Worm (Caenorhabditis elegans) whole organism, young adult: ENCODE measurements around the gene bre-2.

Experiments
- B0019.2 ChIP-seq: fragments of 200-800 bp; sonication (Bioruptor generic); conservative IDR thresholded peaks from 2 replicates; pipeline ENCODE4 v1.3.6; 2022; ENCODE audit warnings: missing genetic modification reagents, missing genetic modification characterization, missing compliant biosample characterization
- B0336.3 ChIP-seq: fragments of 200-800 bp; sonication (Bioruptor generic); IDR thresholded peaks from 2 replicates; pipeline ENCODE4 v1.3.6; 2022; ENCODE audit warnings: missing genetic modification characterization, missing compliant biosample characterization
- C17E4.6 ChIP-seq: fragments of 200-800 bp; sonication (Bioruptor generic); IDR thresholded peaks from 2 replicates; pipeline ENCODE4 v1.3.6; 2022; ENCODE audit warnings: missing genetic modification reagents, missing genetic modification characterization, missing compliant biosample characterization
- D2030.7 ChIP-seq: fragments of 200-800 bp; sonication (Bioruptor generic); IDR thresholded peaks from 2 replicates; pipeline ENCODE4 v1.3.6; 2022; ENCODE audit warnings: missing genetic modification reagents, missing genetic modification characterization, missing compliant biosample characterization
- F22D6.2 ChIP-seq: sonication (generic microtip); optimal IDR thresholded peaks from 2 replicates; lab custom pipeline; 2016; ENCODE audit warnings: mild to moderate bottlenecking, missing genetic modification characterization, missing compliant biosample characterization
- F57A8.1 ChIP-seq: fragments of 200-800 bp; sonication (Bioruptor generic); optimal IDR thresholded peaks from 2 replicates; lab custom pipeline; 2018; ENCODE audit warnings: mild to moderate bottlenecking, missing genetic modification characterization, moderate library complexity, missing compliant biosample characterization
- T26A5.8 ChIP-seq: sonication (generic microtip); optimal IDR thresholded peaks from 2 replicates; lab custom pipeline; 2016; ENCODE audit warnings: missing genetic modification characterization, missing compliant biosample characterization
- Y53G8AR.9 ChIP-seq: fragments of 200-800 bp; sonication (Bioruptor generic); conservative IDR thresholded peaks from 2 replicates; pipeline ENCODE4 v1.3.6; 2022; ENCODE audit warnings: missing genetic modification reagents, missing genetic modification characterization, missing compliant biosample characterization
- atf-7 ChIP-seq: sonication (generic microtip); optimal IDR thresholded peaks from 2 replicates; lab custom pipeline; 2017; ENCODE audit warnings: mild to moderate bottlenecking, missing genetic modification characterization, missing compliant biosample characterization
- athp-1 ChIP-seq: sonication (generic microtip); optimal IDR thresholded peaks from 2 replicates; lab custom pipeline; 2017; ENCODE audit warnings: mild to moderate bottlenecking, missing genetic modification characterization, missing compliant biosample characterization
- attf-3 ChIP-seq: fragments of 200-800 bp; sonication (Bioruptor generic); conservative IDR thresholded peaks from 2 replicates; pipeline ENCODE4 v1.3.6; 2022; ENCODE audit warnings: missing genetic modification reagents, missing genetic modification characterization, missing compliant biosample characterization
- attf-5 ChIP-seq: fragments of 200-800 bp; sonication (Bioruptor generic); optimal IDR thresholded peaks from 2 replicates; lab custom pipeline; 2018; ENCODE audit warnings: mild to moderate bottlenecking, missing genetic modification characterization, missing compliant biosample characterization
- bed-1 ChIP-seq: fragments of 200-800 bp; sonication (Bioruptor generic); IDR thresholded peaks from 2 replicates; pipeline ENCODE4 v1.3.6; 2022; ENCODE audit warnings: missing genetic modification reagents, missing genetic modification characterization, missing compliant biosample characterization
- cebp-1 ChIP-seq, 2 experiments: fragments of 200-800 bp in 1 of 2; sonication (Bioruptor generic) in 1 of 2; sonication (generic microtip) in 1 of 2; IDR thresholded peaks in 1 of 2; optimal IDR thresholded peaks in 1 of 2; 2 replicates each; pipeline versions ENCODE4 v1.3.6 to Lab custom; 2017 to 2022; ENCODE audit warnings: missing compliant biosample characterization in 2 of 2, missing genetic modification characterization in 2 of 2, mild to moderate bottlenecking in 1 of 2, missing genetic modification reagents in 1 of 2, moderate library complexity in 1 of 2
- ceh-27 ChIP-seq: fragments of 200-800 bp; sonication (Bioruptor generic); optimal IDR thresholded peaks from 2 replicates; lab custom pipeline; 2018; ENCODE audit warnings: mild to moderate bottlenecking, missing genetic modification characterization, moderate library complexity, missing compliant biosample characterization
- ceh-40 ChIP-seq: fragments of 200-800 bp; sonication (Bioruptor generic); IDR thresholded peaks from 2 replicates; pipeline ENCODE4 v1.3.6; 2022; ENCODE audit warnings: missing genetic modification characterization, missing compliant biosample characterization
- ceh-58 ChIP-seq: fragments of 200-800 bp; sonication (Bioruptor generic); IDR thresholded peaks from 2 replicates; pipeline ENCODE4 v1.3.6; 2022; ENCODE audit warnings: missing genetic modification characterization, missing compliant biosample characterization
- ceh-91 ChIP-seq: fragments of 200-800 bp; sonication (Bioruptor generic); IDR thresholded peaks from 2 replicates; pipeline ENCODE4 v1.3.6; 2022; ENCODE audit warnings: missing genetic modification reagents, missing genetic modification characterization, missing compliant biosample characterization
- chd-7 ChIP-seq: sonication (generic microtip); optimal IDR thresholded peaks from 2 replicates; lab custom pipeline; 2016; ENCODE audit warnings: mild to moderate bottlenecking, missing genetic modification characterization, moderate library complexity, missing compliant biosample characterization
- egl-44 ChIP-seq: fragments of 200-800 bp; sonication (Bioruptor generic); IDR thresholded peaks from 2 replicates; pipeline ENCODE4 v1.3.6; 2022; ENCODE audit warnings: missing genetic modification reagents, missing genetic modification characterization, missing compliant biosample characterization
- egrh-3 ChIP-seq: fragments of 200-800 bp; sonication (Bioruptor generic); IDR thresholded peaks from 2 replicates; pipeline ENCODE4 v1.3.6; 2022; ENCODE audit warnings: missing genetic modification reagents, missing genetic modification characterization, missing compliant biosample characterization
- ekl-4 ChIP-seq: fragments of 200-800 bp; sonication (Bioruptor generic); IDR thresholded peaks from 2 replicates; pipeline ENCODE4 v1.3.6; 2022; ENCODE audit warnings: missing genetic modification reagents, missing genetic modification characterization, missing compliant biosample characterization
- hlh-12 ChIP-seq: sonication (generic microtip); optimal IDR thresholded peaks from 2 replicates; lab custom pipeline; 2016; ENCODE audit warnings: missing genetic modification characterization, missing compliant biosample characterization
- hmg-1.2 ChIP-seq: fragments of 200-800 bp; sonication (Bioruptor generic); IDR thresholded peaks from 2 replicates; pipeline ENCODE4 v1.3.6; 2022; ENCODE audit warnings: missing genetic modification reagents, missing genetic modification characterization, missing compliant biosample characterization
- hsf-1 ChIP-seq: fragments of 200-800 bp; sonication (Bioruptor generic); IDR thresholded peaks from 2 replicates; pipeline ENCODE4 v1.3.6; 2022; ENCODE audit warnings: missing genetic modification reagents, missing genetic modification characterization, missing compliant biosample characterization
- lin-26 ChIP-seq: fragments of 200-800 bp; sonication (Bioruptor generic); IDR thresholded peaks from 2 replicates; pipeline ENCODE4 v1.3.6; 2022; ENCODE audit warnings: missing genetic modification reagents, missing genetic modification characterization, missing compliant biosample characterization
- lin-35 ChIP-seq, 3 experiments: fragments of 150-350 bp in 2 of 3; sonication (generic microtip) in 1 of 3; optimal IDR thresholded peaks; 2 replicates each; lab custom pipeline; 2014 to 2018; ENCODE audit warnings: missing biosample characterization in 3 of 3, missing genetic modification characterization in 3 of 3, missing genetic modification reagents in 3 of 3
- lin-54 ChIP-seq: fragments of 200-800 bp; sonication (Bioruptor generic); optimal IDR thresholded peaks from 2 replicates; lab custom pipeline; 2018; ENCODE audit warnings: mild to moderate bottlenecking, missing genetic modification characterization, missing compliant biosample characterization
- lsy-27 ChIP-seq: sonication (generic microtip); optimal IDR thresholded peaks from 2 replicates; lab custom pipeline; 2017; ENCODE audit warnings: missing genetic modification characterization, mild to moderate bottlenecking, missing compliant biosample characterization, antibody characterized with exemption, missing genotype, borderline replicate concordance; ENCODE audit not compliant: insufficient read depth
- madf-3 ChIP-seq: fragments of 200-800 bp; sonication (Bioruptor generic); IDR thresholded peaks from 2 replicates; pipeline ENCODE4 v1.3.6; 2022; ENCODE audit warnings: missing genetic modification reagents, missing genetic modification characterization, missing compliant biosample characterization
- madf-6 ChIP-seq: fragments of 200-800 bp; sonication (Bioruptor generic); IDR thresholded peaks from 2 replicates; pipeline ENCODE4 v1.3.6; 2022; ENCODE audit warnings: missing genetic modification reagents, missing genetic modification characterization, missing compliant biosample characterization
- mel-28 ChIP-seq: sonication (generic microtip); optimal IDR thresholded peaks from 2 replicates; lab custom pipeline; 2016; ENCODE audit warnings: borderline replicate concordance, mild to moderate bottlenecking, missing genetic modification characterization, missing compliant biosample characterization
- mxl-1 ChIP-seq: sonication (generic microtip); optimal IDR thresholded peaks from 2 replicates; lab custom pipeline; 2016; ENCODE audit warnings: missing genetic modification characterization, missing compliant biosample characterization
- nfya-1 ChIP-seq: sonication (generic microtip); optimal IDR thresholded peaks from 2 replicates; lab custom pipeline; 2017; ENCODE audit warnings: antibody characterized with exemption, missing compliant biosample characterization, missing genetic modification characterization, borderline replicate concordance; ENCODE audit not compliant: insufficient read depth
- nhr-27 ChIP-seq: fragments of 200-800 bp; sonication (Bioruptor generic); optimal IDR thresholded peaks from 2 replicates; lab custom pipeline; 2018; ENCODE audit warnings: mild to moderate bottlenecking, missing genetic modification characterization, moderate library complexity, missing compliant biosample characterization
- pbrm-1 ChIP-seq: fragments of 200-800 bp; sonication (Bioruptor generic); IDR thresholded peaks from 2 replicates; pipeline ENCODE4 v1.3.6; 2022; ENCODE audit warnings: missing genetic modification reagents, missing genetic modification characterization, missing compliant biosample characterization
- rec-8 ChIP-seq, 2 experiments: sonication (generic microtip); optimal IDR thresholded peaks; 2 replicates each; lab custom pipeline; 2016; ENCODE audit warnings: mild to moderate bottlenecking in 2 of 2, missing genetic modification characterization in 2 of 2, missing genetic modification reagents in 2 of 2, missing genotype in 2 of 2, missing biosample characterization in 1 of 2, missing compliant biosample characterization in 1 of 2, moderate library complexity in 1 of 2
- sea-2 ChIP-seq: fragments of 200-800 bp; sonication (Bioruptor generic); IDR thresholded peaks from 2 replicates; pipeline ENCODE4 v1.3.6; 2022; ENCODE audit warnings: missing genetic modification characterization, missing compliant biosample characterization
- unc-62 ChIP-seq: fragments of 150-350 bp; optimal IDR thresholded peaks from 2 replicates; lab custom pipeline; 2014; ENCODE audit warnings: missing biosample characterization, missing genetic modification reagents, missing genetic modification characterization
- xnd-1 ChIP-seq: sonication (generic microtip); optimal IDR thresholded peaks from 2 replicates; lab custom pipeline; 2016; ENCODE audit warnings: missing genotype, missing genetic modification reagents, missing genetic modification characterization, missing compliant biosample characterization
- ztf-18 ChIP-seq: sonication (generic microtip); optimal IDR thresholded peaks from 2 replicates; lab custom pipeline; 2016; ENCODE audit warnings: missing genotype, mild to moderate bottlenecking, missing genetic modification characterization, missing compliant biosample characterization
- ztf-22 ChIP-seq: fragments of 200-800 bp; sonication (Bioruptor generic); optimal IDR thresholded peaks from 2 replicates; lab custom pipeline; 2018; ENCODE audit warnings: mild to moderate bottlenecking, missing genetic modification characterization, moderate library complexity, missing compliant biosample characterization
- ztf-28 ChIP-seq: fragments of 200-800 bp; sonication (Bioruptor generic); IDR thresholded peaks from 2 replicates; pipeline ENCODE4 v1.3.6; 2022; ENCODE audit warnings: missing genetic modification reagents, missing genetic modification characterization, missing compliant biosample characterization

Gene bre-2

DNA sequence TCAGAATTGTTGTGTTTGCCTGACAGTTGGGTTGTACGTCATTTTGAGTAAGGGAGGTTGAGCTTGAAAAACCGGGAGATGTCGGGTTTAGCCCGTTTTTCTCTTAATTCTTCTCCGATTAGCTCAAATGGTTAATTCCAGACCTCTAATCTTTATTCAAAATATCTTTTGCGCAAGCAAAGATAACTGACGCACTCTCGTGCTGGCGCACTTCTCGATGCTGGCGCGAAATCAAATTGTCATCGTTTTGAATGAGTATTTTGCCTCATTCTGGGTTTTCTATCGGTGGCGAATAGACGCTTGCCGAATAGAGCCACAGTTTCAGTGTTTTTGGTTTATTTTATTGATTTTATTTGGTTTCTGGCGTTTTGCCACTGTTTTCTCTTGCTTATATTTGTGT, 21.2 kb upstream of the bre-2 start (continued):
- TF ChIP-seq madf-3 (GFP tag; lab: Robert Waterston, UW) = no peak
- TF ChIP-seq F22D6.2 (tag; lab: Kevin White, UChicago) = no peak
- no peak for TF ChIP-seq lsy-27 (tag; lab: Kevin White, UChicago)
- no peak for TF ChIP-seq ekl-4
- TF ChIP-seq mel-28 = no peak
- no peak for TF ChIP-seq atf-7 (tag; lab: Kevin White, UChicago)
- peak; percentile 80 for TF ChIP-seq madf-6 (GFP tag; lab: Robert Waterston, UW)
- no peak for TF ChIP-seq hsf-1
- no peak for TF ChIP-seq ztf-22 (GFP tag; lab: Kevin White, UChicago)
- TF ChIP-seq ztf-28 (GFP tag; lab: Robert Waterston, UW) = no peak
- no peak for TF ChIP-seq ceh-58
- peak; percentile 62 for TF ChIP-seq lin-54 (GFP tag; lab: Kevin White, UChicago)
- no peak for TF ChIP-seq cebp-1 (GFP tag; IDR thresholded peaks at IDR 0.05; lab: Robert Waterston, UW)
- TF ChIP-seq cebp-1 (tag; optimal IDR thresholded peaks at IDR 0.05; lab: Kevin White, UChicago) = no peak
- TF ChIP-seq sea-2 (GFP tag; lab: Robert Waterston, UW) = no peak
- no peak for TF ChIP-seq hlh-12 (tag; lab: Kevin White, UChicago)
- no peak for TF ChIP-seq Y53G8AR.9
- no peak for TF ChIP-seq egrh-3 (GFP tag; lab: Robert Waterston, UW)
- no peak for TF ChIP-seq bed-1
- no peak for TF ChIP-seq pbrm-1 (GFP tag; lab: Robert Waterston, UW)
- TF ChIP-seq B0336.3 (GFP tag; lab: Robert Waterston, UW) = no peak
- no peak for TF ChIP-seq F57A8.1 (GFP tag; lab: Kevin White, UChicago)
- TF ChIP-seq hmg-1.2 (GFP tag; lab: Robert Waterston, UW) = no peak
- TF ChIP-seq egl-44 = no peak
- no peak for TF ChIP-seq nfya-1 (tag; lab: Kevin White, UChicago)
- TF ChIP-seq mxl-1 (tag; lab: Kevin White, UChicago) = no peak
- TF ChIP-seq T26A5.8 (tag; lab: Kevin White, UChicago) = no peak
- peak; percentile 91 for TF ChIP-seq ztf-18
- no peak for TF ChIP-seq rec-8 (tag; optimal IDR thresholded peaks at IDR 0.05; lab: Kevin White, UChicago)
- TF ChIP-seq attf-5 (GFP tag; lab: Kevin White, UChicago) = peak; percentile 34
- no peak for TF ChIP-seq lin-26 (GFP tag; lab: Robert Waterston, UW)
- TF ChIP-seq lin-35 (GFP tag; optimal IDR thresholded peaks at IDR 0.05; lab: Kevin White, UChicago) = peak in 1 of 3 experiments; percentile 1

DNA sequence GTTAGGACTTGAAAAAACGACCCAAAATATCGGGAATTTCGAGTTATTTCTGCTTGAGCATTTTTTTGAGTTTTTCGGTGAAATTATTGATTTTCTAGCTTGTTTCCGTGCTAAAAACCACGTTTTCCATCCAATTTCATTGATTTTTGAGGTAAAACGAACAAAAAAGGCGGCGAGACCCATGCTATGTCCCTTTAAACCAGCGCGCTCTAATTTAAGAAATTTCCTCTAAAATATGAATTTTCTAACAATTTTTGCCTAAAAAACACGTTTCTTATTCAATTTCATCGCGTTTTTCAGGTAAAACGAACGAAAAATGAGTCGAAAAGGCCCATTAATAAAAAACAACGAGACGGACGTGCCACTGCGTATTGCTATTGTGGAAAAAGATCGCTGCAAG, 14.1 kb upstream of the bre-2 start, which contains the start of gene abce-1:
abce-1 (plus strand) TSS at position 301 of the 400 bp plus-strand sequence.
- TF ChIP-seq chd-7 (tag; lab: Kevin White, UChicago) = no peak
- TF ChIP-seq ceh-91 (GFP tag; lab: Robert Waterston, UW) = no peak
- no peak for TF ChIP-seq attf-3
- TF ChIP-seq B0019.2 (GFP tag; lab: Robert Waterston, UW) = no peak
- no peak for TF ChIP-seq xnd-1
- TF ChIP-seq nhr-27 (tag; lab: Kevin White, UChicago) = no peak
- no peak for TF ChIP-seq C17E4.6
- no peak for TF ChIP-seq ceh-40 (GFP tag; lab: Robert Waterston, UW)
- TF ChIP-seq unc-62 (GFP tag; lab: Kevin White, UChicago) = no peak
- no peak for TF ChIP-seq D2030.7
- no peak for TF ChIP-seq athp-1
- no peak for TF ChIP-seq lin-35 (GFP tag; optimal IDR thresholded peaks at IDR 0.05; lab: Kevin White, UChicago)
- TF ChIP-seq cebp-1 (GFP tag; IDR thresholded peaks at IDR 0.05; lab: Robert Waterston, UW) = no peak
- no peak for TF ChIP-seq cebp-1 (tag; optimal IDR thresholded peaks at IDR 0.05; lab: Kevin White, UChicago)
- TF ChIP-seq ztf-28 (GFP tag; lab: Robert Waterston, UW) = no peak
- no peak for TF ChIP-seq ceh-27
- TF ChIP-seq lin-26 (GFP tag; lab: Robert Waterston, UW) = no peak
